Fruit fly (Drosophila melanogaster) whole organism, embryonic: ENCODE data around the gene Ndfip.

ENCODE experiments used
- ATbp ChIP-seq: fragments of 200-800 bp; sonication (Bioruptor generic); optimal IDR thresholded peaks from 2 replicates; lab custom pipeline; 2017; ENCODE audit warnings: missing biosample characterization, mild to moderate bottlenecking, missing genetic modification characterization, missing genetic modification reagents
- BtbVII ChIP-seq: fragments of 200-800 bp; sonication (Bioruptor generic); optimal IDR thresholded peaks from 3 replicates; lab custom pipeline; 2017; ENCODE audit warnings: missing biosample characterization, mild to moderate bottlenecking, missing genetic modification characterization
- CG10431 ChIP-seq: fragments of 200-800 bp; sonication (Bioruptor generic); optimal IDR thresholded peaks from 3 replicates; lab custom pipeline; 2018; ENCODE audit warnings: missing biosample characterization, mild to moderate bottlenecking, missing genetic modification characterization
- CG11504 ChIP-seq: fragments of 200-800 bp; sonication (Bioruptor generic); optimal IDR thresholded peaks from 3 replicates; lab custom pipeline; 2019; ENCODE audit warnings: missing biosample characterization, mild to moderate bottlenecking, missing genetic modification characterization, moderate library complexity
- CG12769 ChIP-seq: fragments of 200-800 bp; sonication (Bioruptor generic); optimal IDR thresholded peaks from 2 replicates; lab custom pipeline; 2019; ENCODE audit warnings: missing biosample characterization, mild to moderate bottlenecking, missing genetic modification characterization, moderate library complexity
- CG13123 ChIP-seq: fragments of 200-800 bp; sonication (Bioruptor generic); optimal IDR thresholded peaks from 2 replicates; lab custom pipeline; 2016; ENCODE audit warnings: missing biosample characterization, missing genetic modification characterization
- CG13287 ChIP-seq: fragments of 200-800 bp; sonication (Bioruptor generic); IDR thresholded peaks from 2 replicates; pipeline ENCODE4 v1.3.6; 2022; ENCODE audit warnings: missing biosample characterization, missing genetic modification characterization; ENCODE audit not compliant: partially characterized antibody
- CG13775 ChIP-seq: fragments of 200-800 bp; sonication (Bioruptor generic); optimal IDR thresholded peaks from 3 replicates; lab custom pipeline; 2017; ENCODE audit warnings: missing biosample characterization, mild to moderate bottlenecking, missing genetic modification characterization
- CG14050 ChIP-seq: fragments of 200-800 bp; sonication (Bioruptor generic); IDR thresholded peaks from 3 replicates; pipeline ENCODE4 v1.3.6; 2022; ENCODE audit warnings: missing biosample characterization, missing genetic modification characterization
- CG15011 ChIP-seq: fragments of 200-800 bp; sonication (Bioruptor generic); optimal IDR thresholded peaks from 3 replicates; lab custom pipeline; 2018; ENCODE audit warnings: missing biosample characterization, mild to moderate bottlenecking, missing genetic modification characterization
- CG15479 ChIP-seq: fragments of 200-800 bp; sonication (Bioruptor generic); optimal IDR thresholded peaks from 3 replicates; lab custom pipeline; 2019; ENCODE audit warnings: missing biosample characterization, mild to moderate bottlenecking, missing genetic modification characterization, moderate library complexity
- CG17802 ChIP-seq: fragments of 200-800 bp; sonication (Bioruptor generic); optimal IDR thresholded peaks from 2 replicates; lab custom pipeline; 2018; ENCODE audit warnings: missing biosample characterization, mild to moderate bottlenecking, missing genetic modification characterization, moderate library complexity
- CG18262 ChIP-seq: fragments of 200-800 bp; optimal IDR thresholded peaks from 3 replicates; lab custom pipeline; 2019; ENCODE audit warnings: missing biosample characterization, mild to moderate bottlenecking, missing genetic modification characterization, moderate library complexity
- CG2129 ChIP-seq: fragments of 200-800 bp; sonication (Bioruptor generic); IDR thresholded peaks from 2 replicates; pipeline ENCODE4 v1.3.6; 2022; ENCODE audit warnings: missing biosample characterization, missing genetic modification characterization; ENCODE audit not compliant: partially characterized antibody
- CG30020 ChIP-seq: fragments of 200-800 bp; optimal IDR thresholded peaks from 2 replicates; lab custom pipeline; 2019; ENCODE audit warnings: missing biosample characterization, mild to moderate bottlenecking, missing genetic modification characterization, moderate library complexity
- CG3281 ChIP-seq: fragments of 200-800 bp; sonication (Bioruptor generic); optimal IDR thresholded peaks from 3 replicates; lab custom pipeline; 2017; ENCODE audit warnings: missing biosample characterization, mild to moderate bottlenecking, missing genetic modification characterization
- CG5180 ChIP-seq: fragments of 200-800 bp; sonication (Bioruptor generic); optimal IDR thresholded peaks from 3 replicates; lab custom pipeline; 2017; ENCODE audit warnings: missing biosample characterization, missing genetic modification characterization, mild to moderate bottlenecking, moderate library complexity, missing genetic modification reagents
- CG6254 ChIP-seq: fragments of 200-800 bp; sonication (Bioruptor generic); optimal IDR thresholded peaks from 3 replicates; lab custom pipeline; 2017; ENCODE audit warnings: mild to moderate bottlenecking, missing biosample characterization, missing genetic modification reagents, missing genetic modification characterization
- CG9609 ChIP-seq: fragments of 200-800 bp; sonication (Bioruptor generic); optimal IDR thresholded peaks from 3 replicates; lab custom pipeline; 2016; ENCODE audit warnings: missing biosample characterization, missing genetic modification characterization
- CG9817 ChIP-seq: fragments of 200-800 bp; sonication (Bioruptor generic); optimal IDR thresholded peaks from 2 replicates; lab custom pipeline; 2018; ENCODE audit warnings: missing biosample characterization, mild to moderate bottlenecking, missing genetic modification characterization, moderate library complexity
- Dip3 ChIP-seq: fragments of 200-800 bp; sonication (Bioruptor generic); optimal IDR thresholded peaks from 3 replicates; lab custom pipeline; 2016; ENCODE audit warnings: missing biosample characterization, missing genetic modification characterization
- Dll ChIP-seq: fragments of 200-800 bp; sonication (Bioruptor generic); IDR thresholded peaks from 4 replicates; pipeline ENCODE4 v1.3.6; 2022; ENCODE audit warnings: missing biosample characterization, missing genetic modification characterization; ENCODE audit not compliant: partially characterized antibody
- Dref ChIP-seq: fragments of 200-800 bp; sonication (Bioruptor generic); IDR thresholded peaks from 2 replicates; pipeline ENCODE4 v1.3.6; 2022; ENCODE audit warnings: missing biosample characterization, missing genetic modification characterization
- Drgx ChIP-seq: fragments of 200-800 bp; sonication (Bioruptor generic); IDR thresholded peaks from 2 replicates; pipeline ENCODE4 v1.3.6; 2022; ENCODE audit warnings: missing biosample characterization, missing genetic modification characterization
- HLH54F ChIP-seq: fragments of 200-800 bp; sonication (Bioruptor generic); optimal IDR thresholded peaks from 3 replicates; lab custom pipeline; 2016; ENCODE audit warnings: missing biosample characterization, missing genetic modification characterization
- Myb ChIP-seq: fragments of 200-800 bp; sonication (Bioruptor generic); optimal IDR thresholded peaks from 2 replicates; lab custom pipeline; 2016; ENCODE audit warnings: missing biosample characterization, missing genetic modification characterization
- NK7.1 ChIP-seq: fragments of 200-800 bp; sonication (Bioruptor generic); optimal IDR thresholded peaks from 3 replicates; lab custom pipeline; 2016; ENCODE audit warnings: missing biosample characterization, missing genetic modification characterization
- Neu2 ChIP-seq: fragments of 200-800 bp; sonication (Bioruptor generic); optimal IDR thresholded peaks from 3 replicates; lab custom pipeline; 2016; ENCODE audit warnings: missing biosample characterization, missing genetic modification characterization, borderline replicate concordance
- Optix ChIP-seq: fragments of 200-800 bp; sonication (Bioruptor generic); IDR thresholded peaks from 3 replicates; pipeline ENCODE4 v1.3.6; 2022; ENCODE audit warnings: missing biosample characterization, missing genetic modification characterization
- TFAM ChIP-seq: fragments of 200-800 bp; sonication (Bioruptor generic); optimal IDR thresholded peaks from 2 replicates; lab custom pipeline; 2017; ENCODE audit warnings: missing biosample characterization, missing genetic modification characterization, inconsistent platforms
- Tbp ChIP-seq: fragments of >200 bp; optimal IDR thresholded peaks from 2 replicates; lab custom pipeline; 2018; ENCODE audit warnings: missing biosample characterization, missing genetic modification characterization
- ab ChIP-seq: fragments of 200-800 bp; sonication (Bioruptor generic); optimal IDR thresholded peaks from 2 replicates; lab custom pipeline; 2016; ENCODE audit warnings: missing biosample characterization, missing genetic modification characterization
- caup ChIP-seq: fragments of 200-800 bp; sonication (Bioruptor generic); optimal IDR thresholded peaks from 3 replicates; lab custom pipeline; 2017; ENCODE audit warnings: missing biosample characterization, mild to moderate bottlenecking, missing genetic modification characterization, moderate library complexity; ENCODE audit not compliant: severe bottlenecking
- corto ChIP-seq: fragments of 200-800 bp; sonication (Bioruptor generic); optimal IDR thresholded peaks from 2 replicates; lab custom pipeline; 2016; ENCODE audit warnings: missing biosample characterization, mild to moderate bottlenecking, missing genetic modification characterization, moderate library complexity
- fd96Cb ChIP-seq: fragments of 200-800 bp; sonication (Bioruptor generic); optimal IDR thresholded peaks from 2 replicates; lab custom pipeline; 2018; ENCODE audit warnings: missing biosample characterization, mild to moderate bottlenecking, missing genetic modification characterization, moderate library complexity
- gem ChIP-seq: fragments of 200-800 bp; sonication (Bioruptor generic); optimal IDR thresholded peaks from 2 replicates; lab custom pipeline; 2019; ENCODE audit warnings: missing biosample characterization, mild to moderate bottlenecking, missing genetic modification characterization, moderate library complexity
- grn ChIP-seq: fragments of 200-800 bp; sonication (Bioruptor generic); optimal IDR thresholded peaks from 3 replicates; lab custom pipeline; 2017; ENCODE audit warnings: missing biosample characterization, missing genetic modification characterization
- gsb-n ChIP-seq: fragments of 200-800 bp; sonication (Bioruptor generic); optimal IDR thresholded peaks from 3 replicates; lab custom pipeline; 2018; ENCODE audit warnings: missing biosample characterization, mild to moderate bottlenecking, missing genetic modification characterization
- jumu ChIP-seq: fragments of 200-800 bp; sonication (Bioruptor generic); optimal IDR thresholded peaks from 3 replicates; lab custom pipeline; 2016; ENCODE audit warnings: missing biosample characterization, missing genetic modification characterization
- kah ChIP-seq: fragments of 200-800 bp; sonication (Bioruptor generic); optimal IDR thresholded peaks from 2 replicates; lab custom pipeline; 2018; ENCODE audit warnings: missing biosample characterization, mild to moderate bottlenecking, missing genetic modification characterization
- klu ChIP-seq: fragments of 200-800 bp; sonication (Bioruptor generic); IDR thresholded peaks from 2 replicates; pipeline ENCODE4 v1.3.6; 2022; ENCODE audit warnings: missing biosample characterization, missing genetic modification characterization
- lola ChIP-seq, 3 experiments: fragments of >200 bp in 2 of 3; fragments of 200-800 bp in 1 of 3; sonication (Bioruptor generic) in 1 of 3; optimal IDR thresholded peaks; 2 replicates each; lab custom pipeline; 2017 to 2019; ENCODE audit warnings: missing biosample characterization in 3 of 3, missing genetic modification characterization in 3 of 3, mild to moderate bottlenecking in 1 of 3, moderate library complexity in 1 of 3
- nau ChIP-seq: fragments of 200-800 bp; sonication (Bioruptor generic); optimal IDR thresholded peaks from 3 replicates; lab custom pipeline; 2017; ENCODE audit warnings: missing biosample characterization, mild to moderate bottlenecking, missing genetic modification characterization, missing genetic modification reagents
- nerfin-1 ChIP-seq: fragments of 200-800 bp; sonication (Bioruptor generic); optimal IDR thresholded peaks from 3 replicates; lab custom pipeline; 2019; ENCODE audit warnings: missing biosample characterization, mild to moderate bottlenecking, missing genetic modification characterization, moderate library complexity
- oc ChIP-seq: fragments of 200-800 bp; sonication (Bioruptor generic); optimal IDR thresholded peaks from 2 replicates; lab custom pipeline; 2018; ENCODE audit warnings: missing biosample characterization, mild to moderate bottlenecking, missing genetic modification characterization, moderate library complexity
- stc ChIP-seq: fragments of 200-800 bp; sonication (Bioruptor generic); IDR thresholded peaks from 2 replicates; pipeline ENCODE4 v1.3.6; 2022; ENCODE audit warnings: missing biosample characterization, missing genetic modification characterization
- tin ChIP-seq: fragments of 200-800 bp; sonication (Bioruptor generic); optimal IDR thresholded peaks from 3 replicates; lab custom pipeline; 2016; ENCODE audit warnings: missing biosample characterization, missing genetic modification characterization
- tio ChIP-seq: fragments of 200-800 bp; sonication (Bioruptor generic); optimal IDR thresholded peaks from 2 replicates; lab custom pipeline; 2017; ENCODE audit warnings: missing biosample characterization, missing genetic modification characterization, inconsistent platforms
- usp ChIP-seq: fragments of >200 bp; optimal IDR thresholded peaks from 2 replicates; lab custom pipeline; 2017; ENCODE audit warnings: missing biosample characterization, missing genetic modification characterization
- z ChIP-seq: fragments of 200-800 bp; sonication (Bioruptor generic); IDR thresholded peaks from 3 replicates; pipeline ENCODE4 v1.3.6; 2022; ENCODE audit warnings: missing biosample characterization, missing genetic modification characterization
- zfh1 ChIP-seq: fragments of 200-800 bp; sonication (Bioruptor generic); IDR thresholded peaks from 3 replicates; pipeline ENCODE4 v1.3.6; 2022; ENCODE audit warnings: missing biosample characterization, missing genetic modification characterization

Ndfip gene

dm6 chr3L:17616876-17617279, 37.2 kb downstream of the Ndfip start (continued):
- TF ChIP-seq CG5180 (GFP tag; lab: Kevin White, UChicago), result no peak
- TF ChIP-seq oc, result no peak
- TF ChIP-seq gsb-n (tag; lab: Kevin White, UChicago), result no peak
- no peak for TF ChIP-seq ATbp
- no peak for TF ChIP-seq CG11504 (tag; lab: Kevin White, UChicago)
- TF ChIP-seq z (GFP tag; lab: Robert Waterston, UW), result peak; percentile 85
- no peak for TF ChIP-seq CG15479 (GFP tag; lab: Kevin White, UChicago)
- TF ChIP-seq Neu2, result no peak
- TF ChIP-seq tin, result no peak
- no peak for TF ChIP-seq usp (GFP tag; lab: Kevin White, UChicago)
- no peak for TF ChIP-seq CG13775 (GFP tag; lab: Kevin White, UChicago)
- no peak for TF ChIP-seq CG9817 (tag; lab: Kevin White, UChicago)
- no peak for TF ChIP-seq CG10431 (GFP tag; lab: Kevin White, UChicago)
- TF ChIP-seq Dll (GFP tag; lab: Robert Waterston, UW), result no peak
- no peak for TF ChIP-seq corto (GFP tag; lab: Kevin White, UChicago)
- TF ChIP-seq CG17802 (tag; lab: Kevin White, UChicago), result no peak
- TF ChIP-seq nau (GFP tag; lab: Kevin White, UChicago), result no peak
- no peak for TF ChIP-seq CG30020 (tag; lab: Kevin White, UChicago)
- no peak for TF ChIP-seq nerfin-1 (tag; lab: Kevin White, UChicago)
- TF ChIP-seq caup (GFP tag; lab: Kevin White, UChicago), result peak; percentile 21
- TF ChIP-seq CG14050 (GFP tag; lab: Robert Waterston, UW), result no peak
- no peak for TF ChIP-seq TFAM (GFP tag; lab: Kevin White, UChicago)
- no peak for TF ChIP-seq fd96Cb (tag; lab: Kevin White, UChicago)
- TF ChIP-seq HLH54F (GFP tag; lab: Kevin White, UChicago), result no peak
- TF ChIP-seq CG18262 (tag; lab: Kevin White, UChicago), result no peak
- no peak for TF ChIP-seq gem (tag; lab: Kevin White, UChicago)
- peak; percentile 39 for TF ChIP-seq CG13287 (GFP tag; lab: Robert Waterston, UW)
- TF ChIP-seq tio, result no peak
- TF ChIP-seq CG13123 (GFP tag; lab: Kevin White, UChicago), result no peak
- TF ChIP-seq Drgx (GFP tag; lab: Robert Waterston, UW), result no peak
- TF ChIP-seq jumu (GFP tag; lab: Kevin White, UChicago), result no peak
- TF ChIP-seq CG15011 (GFP tag; lab: Kevin White, UChicago), result no peak
- no peak for TF ChIP-seq Dip3 (GFP tag; lab: Kevin White, UChicago)
- TF ChIP-seq Tbp (GFP tag; lab: Kevin White, UChicago), result no peak
- no peak for TF ChIP-seq kah (GFP tag; lab: Kevin White, UChicago)
- no peak for TF ChIP-seq Myb (GFP tag; lab: Kevin White, UChicago)
- TF ChIP-seq CG6254 (GFP tag; lab: Kevin White, UChicago), result no peak
- no peak for TF ChIP-seq ab
- TF ChIP-seq Optix (GFP tag; lab: Robert Waterston, UW), result no peak
- TF ChIP-seq lola (GFP tag; optimal IDR thresholded peaks at IDR 0.05; lab: Kevin White, UChicago), result peak in 1 of 3 experiments; percentile 26
- TF ChIP-seq CG9609 (GFP tag; lab: Kevin White, UChicago), result no peak
- TF ChIP-seq grn (GFP tag; lab: Kevin White, UChicago), result peak; percentile 90
- TF ChIP-seq klu, result no peak
- TF ChIP-seq CG3281 (GFP tag; lab: Kevin White, UChicago), result no peak
- TF ChIP-seq zfh1 (GFP tag; lab: Robert Waterston, UW), result no peak
- peak; percentile 72 for TF ChIP-seq CG12769 (tag; lab: Kevin White, UChicago)
- TF ChIP-seq stc (GFP tag; lab: Robert Waterston, UW), result no peak
- peak; percentile 1 for TF ChIP-seq BtbVII (GFP tag; lab: Kevin White, UChicago)
- no peak for TF ChIP-seq NK7.1 (GFP tag; lab: Kevin White, UChicago)
- no peak for TF ChIP-seq CG2129 (GFP tag; lab: Robert Waterston, UW)
- no peak for TF ChIP-seq Dref (GFP tag; lab: Robert Waterston, UW)
